Worm (Caenorhabditis elegans): ENCODE measurements around the gene W02G9.4.

DNA sequence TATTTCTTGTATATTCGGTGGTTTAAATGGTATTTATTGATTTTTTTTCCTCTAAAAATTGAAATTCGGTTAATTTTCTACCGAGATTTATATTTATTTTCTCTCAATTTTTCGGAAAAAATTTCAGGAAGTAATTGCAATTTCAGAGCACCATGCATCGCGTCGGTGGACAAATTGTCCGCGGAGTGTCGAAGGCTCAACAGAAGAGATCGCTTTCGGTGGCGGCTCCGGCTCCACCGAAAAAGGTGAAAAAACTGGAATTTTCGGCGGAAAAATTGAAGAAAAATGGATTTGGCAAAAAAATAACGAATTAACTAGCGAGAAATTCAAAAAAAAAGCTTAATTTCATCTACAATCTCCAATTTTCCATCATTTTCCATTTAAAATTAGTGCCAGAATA is 32.1 kb downstream of the W02G9.4 start, which contains the start of gene nuo-5:
- no peak for TF ChIP-seq W03F9.2 (tag; optimal IDR thresholded peaks at IDR 0.05)
- TF ChIP-seq him-1 (tag; optimal IDR thresholded peaks at IDR 0.05) = no peak

All from whole organism, L4/young adult.